Comparison of ENCODE assay signal across 2 fruit fly cellular contexts in genomic region chr3L:18081494-18081893, dm6.
A peak's percentile ranks its signal among the peaks of the same experiment; 100 is the strongest.
TF ChIP-seq lines count a peak whose summit lies in the region.

No protein-coding gene starts in this region.

TF ChIP-seq in whole organism, prepupa, 60 proteins besides CTCF, POLR2A, EP300 and RAD21:
- TF ChIP-seq CG6163 (GFP tag; IDR thresholded peaks at IDR 0.05; lab: Robert Waterston, UW) (no peak), salr (GFP tag; optimal IDR thresholded peaks at IDR 0.05; lab: Kevin White, UChicago) (peak in 1 of 2 experiments; percentile 53), CG10631 (GFP tag; optimal IDR thresholded peaks at IDR 0.05; lab: Kevin White, UChicago) (peak; percentile 15), CG6808 (GFP tag; optimal IDR thresholded peaks at IDR 0.05; lab: Kevin White, UChicago) (peak; percentile 28), CG3919 (GFP tag; optimal IDR thresholded peaks at IDR 0.05; lab: Kevin White, UChicago) (peak; percentile 17), CG31627 (GFP tag; optimal IDR thresholded peaks at IDR 0.05; lab: Kevin White, UChicago) (no peak), Hr39 (GFP tag; optimal IDR thresholded peaks at IDR 0.05; lab: Kevin White, UChicago) (no peak), acj6 (GFP tag; optimal IDR thresholded peaks at IDR 0.05; lab: Kevin White, UChicago) (peak; percentile 3), fd59A (GFP tag; optimal IDR thresholded peaks at IDR 0.05; lab: Kevin White, UChicago) (peak; percentile 11), spab (GFP tag; optimal IDR thresholded peaks at IDR 0.05; lab: Kevin White, UChicago) (peak; percentile 14), CG3032 (tag; optimal IDR thresholded peaks at IDR 0.05; lab: Kevin White, UChicago) (peak; percentile 2), Eip78C (GFP tag; lab: Kevin White, UChicago) (peak; percentile 70), Ets96B (tag; optimal IDR thresholded peaks at IDR 0.05; lab: Kevin White, UChicago) (no peak), net (GFP tag; optimal IDR thresholded peaks at IDR 0.05; lab: Kevin White, UChicago) (no peak), Ets21C (GFP tag; optimal IDR thresholded peaks at IDR 0.05; lab: Kevin White, UChicago) (no peak), svp (GFP tag; lab: Kevin White, UChicago) (peak; percentile 11), CG10669 (GFP tag; optimal IDR thresholded peaks at IDR 0.05; lab: Kevin White, UChicago) (peak; percentile 39)

TF ChIP-seq in whole organism, pupa, 21 proteins besides CTCF, POLR2A, EP300 and RAD21:
- TF ChIP-seq CG8159 (tag; optimal IDR thresholded peaks at IDR 0.05; lab: Kevin White, UChicago), result peak; percentile 67
- TF ChIP-seq CG4496 (GFP tag; IDR thresholded peaks at IDR 0.05; lab: Robert Waterston, UW), result no peak
- TF ChIP-seq Pif1A (GFP tag; optimal IDR thresholded peaks at IDR 0.05; lab: Kevin White, UChicago), result no peak
- TF ChIP-seq CG15710 (tag; optimal IDR thresholded peaks at IDR 0.05; lab: Kevin White, UChicago), result peak; percentile 22
- TF ChIP-seq CG10348 (GFP tag; IDR thresholded peaks at IDR 0.05; lab: Robert Waterston, UW), result no peak
- no peak for TF ChIP-seq rn (GFP tag; IDR thresholded peaks at IDR 0.05; lab: Robert Waterston, UW)
- peak; percentile 51 for TF ChIP-seq CG14655 (GFP tag; optimal IDR thresholded peaks at IDR 0.05; lab: Kevin White, UChicago)
- TF ChIP-seq CG17806 (tag; optimal IDR thresholded peaks at IDR 0.05; lab: Kevin White, UChicago), result peak; percentile 47
- no peak for TF ChIP-seq CG12605 (GFP tag; IDR thresholded peaks at IDR 0.05; lab: Robert Waterston, UW)
- no peak for TF ChIP-seq CG13204 (GFP tag; optimal IDR thresholded peaks at IDR 0.05; lab: Kevin White, UChicago)
- peak; percentile 17 for TF ChIP-seq Pif1B (GFP tag; optimal IDR thresholded peaks at IDR 0.05; lab: Kevin White, UChicago)
- no peak for TF ChIP-seq D1 (tag; optimal IDR thresholded peaks at IDR 0.05; lab: Kevin White, UChicago)
- peak; percentile 61 for TF ChIP-seq CG9948 (tag; optimal IDR thresholded peaks at IDR 0.05; lab: Kevin White, UChicago)
- no peak for TF ChIP-seq Snoo (tag; optimal IDR thresholded peaks at IDR 0.05; lab: Kevin White, UChicago)
- no peak for TF ChIP-seq gl (tag; optimal IDR thresholded peaks at IDR 0.05; lab: Kevin White, UChicago)
